Fruit fly (Drosophila melanogaster): ENCODE data around the gene CG13654.

dm6 chr3R:25188990-25189389 lies 10.6 kb upstream of the CG13654 start:
- TF ChIP-seq gl (tag; optimal IDR thresholded peaks at IDR 0.05) (no peak), CG9948 (tag; optimal IDR thresholded peaks at IDR 0.05) (no peak), CG34367 (tag; optimal IDR thresholded peaks at IDR 0.05) (no peak), EcR (GFP tag; optimal IDR thresholded peaks at IDR 0.05) (no peak), CG32121 (GFP tag; IDR thresholded peaks at IDR 0.05) (no peak), Pif1A (GFP tag; optimal IDR thresholded peaks at IDR 0.05) (no peak), D1 (tag; optimal IDR thresholded peaks at IDR 0.05) (no peak), CG4496 (GFP tag; IDR thresholded peaks at IDR 0.05) (no peak), CG10348 (GFP tag; IDR thresholded peaks at IDR 0.05) (no peak), CG14655 (GFP tag; optimal IDR thresholded peaks at IDR 0.05) (no peak)

All from whole organism, pupa.